Fruit fly (Drosophila melanogaster): ENCODE data around the gene jumu.

jumu gene

dm6 chr3R:10350741-10351629 is 1.0 kb downstream of the jumu start (continued):
- TF ChIP-seq CG8281 (tag; optimal IDR thresholded peaks at IDR 0.05), result peak; percentile 48
- TF ChIP-seq CG17568 (GFP tag; optimal IDR thresholded peaks at IDR 0.05), result peak; percentile 61
- no peak for TF ChIP-seq CG9797 (GFP tag; optimal IDR thresholded peaks at IDR 0.05)
- peak; percentile 9 for TF ChIP-seq Spps (tag; optimal IDR thresholded peaks at IDR 0.05)
- no peak for TF ChIP-seq CG7963 (GFP tag; IDR thresholded peaks at IDR 0.05; ENCODE audit: partially characterized antibody)
- no peak for TF ChIP-seq ci (GFP tag; IDR thresholded peaks at IDR 0.05)
- TF ChIP-seq Mrtf (GFP tag; IDR thresholded peaks at IDR 0.05), result no peak
- TF ChIP-seq CG1792 (GFP tag; optimal IDR thresholded peaks at IDR 0.05), result peak; percentile 56
- TF ChIP-seq Sin3A (optimal IDR thresholded peaks at IDR 0.05), result no peak
- peak; percentile 85 for TF ChIP-seq nmo (GFP tag; optimal IDR thresholded peaks at IDR 0.05)
- no peak for TF ChIP-seq CG14667 (GFP tag; IDR thresholded peaks at IDR 0.05)
- peak; percentile 77 for TF ChIP-seq Ssrp (tag; optimal IDR thresholded peaks at IDR 0.05)
- peak; percentile 48 for TF ChIP-seq CG3407 (GFP tag; optimal IDR thresholded peaks at IDR 0.05)
- TF ChIP-seq hb (GFP tag; IDR thresholded peaks at IDR 0.05; ENCODE audit: partially characterized antibody), result no peak
- TF ChIP-seq CG8478 (optimal IDR thresholded peaks at IDR 0.05), result peak; percentile 68
- no peak for TF ChIP-seq rib (GFP tag; IDR thresholded peaks at IDR 0.05)
- no peak for TF ChIP-seq HLH4C (GFP tag; IDR thresholded peaks at IDR 0.05; ENCODE audit: partially characterized antibody)
- no peak for TF ChIP-seq CG11695 (GFP tag; IDR thresholded peaks at IDR 0.05)
- peak; percentile 30 for TF ChIP-seq B-H2 (GFP tag; optimal IDR thresholded peaks at IDR 0.05)
- no peak for TF ChIP-seq dan (GFP tag; IDR thresholded peaks at IDR 0.05)
- TF ChIP-seq CG8089 (GFP tag; optimal IDR thresholded peaks at IDR 0.05), result peak; percentile 28
- TF ChIP-seq CG4617 (GFP tag; optimal IDR thresholded peaks at IDR 0.05; ENCODE audit: borderline replicate concordance), result peak; percentile 25
- TF ChIP-seq Rx (GFP tag; IDR thresholded peaks at IDR 0.05), result no peak
- TF ChIP-seq Gsc (GFP tag; IDR thresholded peaks at IDR 0.05), result no peak
- peak; percentile 25 for TF ChIP-seq Hey (tag; optimal IDR thresholded peaks at IDR 0.05)
- no peak for TF ChIP-seq CG2199 (GFP tag; IDR thresholded peaks at IDR 0.05)
- no peak for TF ChIP-seq z (GFP tag; IDR thresholded peaks at IDR 0.05)
- TF ChIP-seq B-H1 (GFP tag; IDR thresholded peaks at IDR 0.05), result no peak
- TF ChIP-seq ap (GFP tag; IDR thresholded peaks at IDR 0.05), result no peak
- no peak for TF ChIP-seq kah (GFP tag; optimal IDR thresholded peaks at IDR 0.05)
- TF ChIP-seq CG10654 (GFP tag; optimal IDR thresholded peaks at IDR 0.05), result peak; percentile 44
- TF ChIP-seq CG1832 (GFP tag; optimal IDR thresholded peaks at IDR 0.05), result peak; percentile 95
- TF ChIP-seq sug (tag; optimal IDR thresholded peaks at IDR 0.05), result peak; percentile 51
- TF ChIP-seq lmd (GFP tag; IDR thresholded peaks at IDR 0.05), result no peak
- peak; percentile 34 for TF ChIP-seq CG33213 (GFP tag; optimal IDR thresholded peaks at IDR 0.05)
- peak; percentile 89 for TF ChIP-seq fd3F (GFP tag; optimal IDR thresholded peaks at IDR 0.05)
- TF ChIP-seq bowl (GFP tag; IDR thresholded peaks at IDR 0.05), result no peak
- TF ChIP-seq wek (GFP tag; optimal IDR thresholded peaks at IDR 0.05), result peak; percentile 86
- no peak for TF ChIP-seq CG4730 (GFP tag; IDR thresholded peaks at IDR 0.05)
- TF ChIP-seq row (GFP tag; IDR thresholded peaks at IDR 0.05), result no peak
- TF ChIP-seq lab (GFP tag; optimal IDR thresholded peaks at IDR 0.05), result peak; percentile 91
- TF ChIP-seq ato (GFP tag; IDR thresholded peaks at IDR 0.05; ENCODE audit: partially characterized antibody), result no peak
- TF ChIP-seq cas (GFP tag; IDR thresholded peaks at IDR 0.05), result no peak
- TF ChIP-seq hbn (GFP tag; IDR thresholded peaks at IDR 0.05; ENCODE audit: partially characterized antibody), result no peak
- TF ChIP-seq CG10321 (GFP tag; IDR thresholded peaks at IDR 0.05), result no peak
- TF ChIP-seq CG17802 (tag; optimal IDR thresholded peaks at IDR 0.05), result no peak
- no peak for TF ChIP-seq danr (GFP tag; IDR thresholded peaks at IDR 0.05)
- peak; percentile 61 for TF ChIP-seq CG6654 (GFP tag; optimal IDR thresholded peaks at IDR 0.05)
- TF ChIP-seq odd (GFP tag; optimal IDR thresholded peaks at IDR 0.05), result peak; percentile 81
- peak; percentile 85 for TF ChIP-seq CG6854 (GFP tag; optimal IDR thresholded peaks at IDR 0.05)
